Worm (Caenorhabditis elegans) whole organism, dauer: ENCODE measurements around the gene aat-4.
"Not testable (repeated sequence)": the region's sequence is repeated elsewhere in the genome, so short reads cannot be mapped to it uniquely, and the experiment has no call there.

Experiments used
- unc-62 ChIP-seq: sonication (generic microtip); optimal IDR thresholded peaks from 2 replicates; lab custom pipeline; 2017; ENCODE audit warnings: missing biosample characterization, missing genetic modification reagents, missing genetic modification characterization

aat-4 gene

ce11 chrIV:6275671-6276209 is at the start of gene aat-4, which contains the start of gene T13A10.1:
Gene aat-4 (minus strand): TSS chrIV:6275721.
Gene T13A10.1 (plus strand): TSS chrIV:6276081.
- TF ChIP-seq unc-62 (GFP tag; lab: Kevin White, UChicago), result no peak

- TF ChIP-seq unc-62 (GFP tag; lab: Kevin White, UChicago), result no peak
These were observed 48.2 kb upstream of the aat-4 start, which contains the start of gene sqd-1 for ce11 chrIV:6323654-6324224. Gene sqd-1 (plus strand): TSS chrIV:6324174.

ce11 chrIV:6321667-6322066 is 46.1 kb upstream of the aat-4 start, which contains the start of gene Y73B6BL.29:
Gene Y73B6BL.29 (plus strand): TSS chrIV:6321929.
- TF ChIP-seq unc-62 (GFP tag; lab: Kevin White, UChicago), result no peak

ce11 chrIV:6317357-6317756 is 41.8 kb upstream of the aat-4 start, which contains the start of gene Y73B6BL.12:
Gene Y73B6BL.12 (minus strand): TSS chrIV:6317457.
- TF ChIP-seq unc-62 (GFP tag; lab: Kevin White, UChicago), result not testable (repeated sequence)

ce11 chrIV:6307439-6307838 is 31.9 kb upstream of the aat-4 start, which contains the start of gene csp-2:
Gene csp-2 (plus strand): TSS chrIV:6307739.
- no peak for TF ChIP-seq unc-62 (GFP tag; lab: Kevin White, UChicago)

- TF ChIP-seq unc-62 (GFP tag; lab: Kevin White, UChicago), result no peak
These were observed 28.1 kb upstream of the aat-4 start, which contains the start of gene srv-25 for ce11 chrIV:6303642-6304041. Gene srv-25 (minus strand): TSS chrIV:6303742.

- TF ChIP-seq unc-62 (GFP tag; lab: Kevin White, UChicago), result no peak
These were observed 26.2 kb upstream of the aat-4 start, which contains the start of gene srv-26 for ce11 chrIV:6301764-6302163. Gene srv-26 (minus strand): TSS chrIV:6301864.

- TF ChIP-seq unc-62 (GFP tag; lab: Kevin White, UChicago), result no peak
These were observed 24.0 kb upstream of the aat-4 start for ce11 chrIV:6299523-6299922.

ce11 chrIV:6298253-6298652 is 22.7 kb upstream of the aat-4 start, which contains the start of gene srv-27:
Gene srv-27 (minus strand): TSS chrIV:6298353.
- no peak for TF ChIP-seq unc-62 (GFP tag; lab: Kevin White, UChicago)

ce11 chrIV:6294081-6294480 is 18.6 kb upstream of the aat-4 start, which contains the start of gene hil-2:
Gene hil-2 (plus strand): TSS chrIV:6294240.
- no peak for TF ChIP-seq unc-62 (GFP tag; lab: Kevin White, UChicago)

- no peak for TF ChIP-seq unc-62 (GFP tag; lab: Kevin White, UChicago)
These were observed 15.2 kb upstream of the aat-4 start, which contains the start of gene srv-24 for ce11 chrIV:6290741-6291140. Gene srv-24 (minus strand): TSS chrIV:6290841.

- TF ChIP-seq unc-62 (GFP tag; lab: Kevin White, UChicago), result no peak
These were observed 8.8 kb upstream of the aat-4 start, which contains the start of gene ops-1 for ce11 chrIV:6284277-6284676. Gene ops-1 (minus strand): TSS chrIV:6284377.

- TF ChIP-seq unc-62 (GFP tag; lab: Kevin White, UChicago), result no peak
These were observed 6.6 kb upstream of the aat-4 start, which contains the start of gene srv-32 for ce11 chrIV:6282143-6282542. Gene srv-32 (minus strand): TSS chrIV:6282243.

- no peak for TF ChIP-seq unc-62 (GFP tag; lab: Kevin White, UChicago)
These were observed 3.9 kb upstream of the aat-4 start, which contains the start of gene sams-5 for ce11 chrIV:6279392-6279791. Gene sams-5 (minus strand): TSS chrIV:6279522.

ce11 chrIV:6271923-6272322 is 3.6 kb downstream of the aat-4 start, which contains the start of gene srv-31:
Gene srv-31 (minus strand): TSS chrIV:6272023.
- no peak for TF ChIP-seq unc-62 (GFP tag; lab: Kevin White, UChicago)

- TF ChIP-seq unc-62 (GFP tag; lab: Kevin White, UChicago), result no peak
These were observed 6.2 kb downstream of the aat-4 start, which contains the start of gene srv-30 for ce11 chrIV:6269346-6269745. Gene srv-30 (minus strand): TSS chrIV:6269446.
